Fruit fly (Drosophila melanogaster): ENCODE results near the gene CG14739.
A peak's percentile ranks its signal among the peaks of the same experiment; 100 is the strongest.

Gene CG14739

dm6 chr3R:12016828-12017280, 32.2 kb downstream of the CG14739 start, which contains the start of the genes DCAF12 and Spt3 (continued):
- TF ChIP-seq fd102C (GFP tag; optimal IDR thresholded peaks at IDR 0.05) (no peak), Lim3 (GFP tag; IDR thresholded peaks at IDR 0.05) (no peak), sqz (GFP tag; optimal IDR thresholded peaks at IDR 0.05) (no peak), NC2α (GFP tag; optimal IDR thresholded peaks at IDR 0.05) (no peak), zen (tag; optimal IDR thresholded peaks at IDR 0.05) (peak; percentile 63), MESR4 (GFP tag; optimal IDR thresholded peaks at IDR 0.05) (no peak), Rx (GFP tag; IDR thresholded peaks at IDR 0.05) (peak; percentile 10; the same call in 1 of the 2 replicates), CG1832 (GFP tag; optimal IDR thresholded peaks at IDR 0.05) (no peak), B-H2 (GFP tag; optimal IDR thresholded peaks at IDR 0.05) (peak; percentile 48), CG34376 (GFP tag; optimal IDR thresholded peaks at IDR 0.05) (no peak), CG17186 (GFP tag; optimal IDR thresholded peaks at IDR 0.05) (peak; percentile 2), CG3407 (GFP tag; optimal IDR thresholded peaks at IDR 0.05) (no peak), chinmo (GFP tag; IDR thresholded peaks at IDR 0.05; ENCODE audit: partially characterized antibody) (peak; percentile 81; the same call in 2 of the 4 replicates), sob (GFP tag; IDR thresholded peaks at IDR 0.05) (peak; percentile 43; the same call in 1 of the 2 replicates), fu2 (GFP tag; optimal IDR thresholded peaks at IDR 0.05) (no peak), CG11723 (GFP tag; optimal IDR thresholded peaks at IDR 0.05) (no peak), Taf1 (GFP tag; IDR thresholded peaks at IDR 0.05) (no peak), her (GFP tag; optimal IDR thresholded peaks at IDR 0.05) (no peak), CG32532 (GFP tag; IDR thresholded peaks at IDR 0.05) (peak; percentile 63), E2f2 (GFP tag; IDR thresholded peaks at IDR 0.05) (no peak), CG2116 (GFP tag; optimal IDR thresholded peaks at IDR 0.05) (peak; percentile 35), CG1529 (GFP tag; optimal IDR thresholded peaks at IDR 0.05) (no peak), CG43689 (GFP tag; IDR thresholded peaks at IDR 0.05) (no peak), run (tag; optimal IDR thresholded peaks at IDR 0.05) (no peak), gt (GFP tag; IDR thresholded peaks at IDR 0.05) (no peak), slp2 (GFP tag; optimal IDR thresholded peaks at IDR 0.05) (peak; percentile 15), pum (GFP tag; optimal IDR thresholded peaks at IDR 0.05) (no peak), sna (GFP tag; IDR thresholded peaks at IDR 0.05; ENCODE audit: partially characterized antibody) (peak; percentile 94), CG7271 (tag; optimal IDR thresholded peaks at IDR 0.05) (no peak), E2f1 (GFP tag; IDR thresholded peaks at IDR 0.05) (peak; percentile 31; the same call in 1 of the 2 replicates), zfh1 (GFP tag; IDR thresholded peaks at IDR 0.05) (peak; percentile 62; the same call in 1 of the 3 replicates), CG14014 (GFP tag; IDR thresholded peaks at IDR 0.05) (no peak), CG17912 (GFP tag; optimal IDR thresholded peaks at IDR 0.05) (no peak), CG8290 (GFP tag; optimal IDR thresholded peaks at IDR 0.05) (peak; percentile 27), CG8290 (tag; optimal IDR thresholded peaks at IDR 0.05) (no peak), inv (GFP tag; IDR thresholded peaks at IDR 0.05; ENCODE audit: partially characterized antibody) (peak; percentile 96), CG30431 (GFP tag; optimal IDR thresholded peaks at IDR 0.05) (peak; percentile 40), Dfd (GFP tag; optimal IDR thresholded peaks at IDR 0.05) (no peak), mld (GFP tag; IDR thresholded peaks at IDR 0.05; ENCODE audit: partially characterized antibody) (peak; percentile 72; the same call in 1 of the 3 replicates), ssp (GFP tag; IDR thresholded peaks at IDR 0.05) (peak; percentile 47), ap (GFP tag; IDR thresholded peaks at IDR 0.05) (no peak), bowl (GFP tag; IDR thresholded peaks at IDR 0.05) (no peak), kni (GFP tag; optimal IDR thresholded peaks at IDR 0.05) (no peak), Ssrp (tag; optimal IDR thresholded peaks at IDR 0.05) (peak; percentile 44), Chrac-16 (GFP tag; optimal IDR thresholded peaks at IDR 0.05) (peak; percentile 35), phol (tag; optimal IDR thresholded peaks at IDR 0.05) (peak; percentile 94), CG10274 (GFP tag; optimal IDR thresholded peaks at IDR 0.05) (no peak), Abd-B (GFP tag; optimal IDR thresholded peaks at IDR 0.05) (peak; percentile 87), CG10267 (tag; optimal IDR thresholded peaks at IDR 0.05) (peak; percentile 70), CG42726 (GFP tag; IDR thresholded peaks at IDR 0.05; ENCODE audit: partially characterized antibody) (peak; percentile 63), CTCF (GFP tag; optimal IDR thresholded peaks at IDR 0.05) (no peak), CG32767 (GFP tag; IDR thresholded peaks at IDR 0.05) (no peak)
